Worm (Caenorhabditis elegans) whole organism, L4/young adult: ENCODE data around the gene cpf-1.

Experiments used
- W03F9.2 ChIP-seq: fragments of 150-350 bp; optimal IDR thresholded peaks from 2 replicates; lab custom pipeline; 2014; ENCODE audit warnings: missing biosample characterization, missing genetic modification characterization
- dao-5 ChIP-seq: sonication (generic microtip); optimal IDR thresholded peaks from 2 replicates; lab custom pipeline; 2016; ENCODE audit warnings: missing genotype, missing genetic modification characterization, moderate library complexity, missing compliant biosample characterization
- him-1 ChIP-seq: sonication (generic microtip); optimal IDR thresholded peaks from 2 replicates; lab custom pipeline; 2016; ENCODE audit warnings: missing genotype, missing genetic modification reagents, missing genetic modification characterization, missing compliant biosample characterization

DNA sequence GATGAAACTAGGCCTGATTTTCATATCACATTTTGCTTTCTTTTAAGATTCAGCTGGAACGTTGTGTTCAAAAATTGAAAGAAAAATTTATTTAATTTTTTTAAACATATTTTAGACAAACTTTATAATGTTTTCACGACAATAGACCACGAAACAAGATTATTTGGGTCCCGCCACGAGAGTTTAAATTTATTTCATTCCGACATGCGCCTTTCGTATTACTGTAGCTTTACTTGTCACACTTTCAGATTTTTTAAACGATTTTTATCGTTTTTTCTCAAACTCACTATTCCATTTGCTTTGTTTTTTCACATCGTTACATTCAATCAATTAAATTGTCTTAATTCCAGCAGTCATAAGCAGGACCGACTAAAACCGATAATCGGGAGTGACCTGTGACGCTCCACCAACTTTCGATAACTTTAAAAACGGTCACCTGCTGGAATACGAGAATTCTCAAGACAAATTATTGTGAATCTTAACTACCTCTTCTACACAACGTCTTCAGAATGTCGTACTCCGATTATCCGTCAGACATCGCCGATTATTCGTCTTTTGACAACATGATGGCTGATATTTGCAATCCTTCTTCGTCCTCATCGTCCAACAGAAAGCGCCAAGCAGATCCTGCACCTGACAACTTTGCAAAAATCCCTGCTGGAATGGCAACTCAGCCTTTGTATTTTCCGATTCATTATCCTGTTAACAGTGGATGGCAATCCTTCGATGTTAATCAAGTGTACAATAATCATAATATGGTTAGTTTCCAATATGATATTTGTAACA lies 8.2 kb downstream of the cpf-1 start, which contains the start of gene aptf-3:
- TF ChIP-seq dao-5 (no peak), W03F9.2 (tag; lab: Kevin White, UChicago) (no peak), him-1 (no peak)
